Fruit fly (Drosophila melanogaster): ENCODE measurements around the gene ChAT.

The ChAT gene

DNA sequence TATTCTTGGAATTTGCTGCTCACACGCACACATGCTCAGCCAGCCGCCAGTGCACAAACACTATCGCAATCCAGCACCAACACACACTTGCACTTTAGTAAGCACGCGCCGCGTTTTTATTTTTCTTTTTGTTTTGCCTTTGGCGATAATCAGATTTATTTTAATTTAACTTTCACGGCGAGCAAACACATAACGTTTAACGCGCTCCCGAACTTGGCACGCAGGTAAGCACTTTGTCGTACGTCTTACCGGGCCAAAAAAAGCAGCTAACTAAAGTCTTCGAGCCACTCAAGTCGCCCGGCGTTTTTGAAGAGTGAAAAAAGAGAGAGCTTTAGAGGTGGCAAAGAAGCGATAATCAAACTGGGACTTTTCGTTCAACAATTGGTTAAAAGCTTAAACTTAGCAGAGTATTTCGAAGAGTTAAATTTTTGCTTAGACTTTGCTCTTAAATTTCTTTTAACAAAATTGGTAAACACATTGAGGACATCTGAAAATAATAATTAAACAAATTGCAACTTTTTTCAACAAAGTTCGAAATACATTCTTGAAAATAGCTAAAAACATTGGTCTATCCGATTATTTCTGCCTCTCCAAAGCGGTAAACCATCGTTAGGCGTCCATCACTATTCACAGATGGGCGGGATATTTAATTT is 38.1 kb downstream of the ChAT start, which contains the start of gene Mekk1 (continued):
- TF ChIP-seq Awh (GFP tag; IDR thresholded peaks at IDR 0.05) (no peak), ems (GFP tag; optimal IDR thresholded peaks at IDR 0.05) (peak; percentile 26), az2 (GFP tag; optimal IDR thresholded peaks at IDR 0.05) (peak; percentile 43), mld (GFP tag; IDR thresholded peaks at IDR 0.05; ENCODE audit: partially characterized antibody) (no peak), sens (GFP tag) (peak; percentile 86), so (GFP tag; IDR thresholded peaks at IDR 0.05) (no peak), pzg (GFP tag; optimal IDR thresholded peaks at IDR 0.05) (peak; percentile 67), seq (GFP tag; IDR thresholded peaks at IDR 0.05) (no peak), Fer1 (GFP tag; optimal IDR thresholded peaks at IDR 0.05) (peak; percentile 73), CG13775 (GFP tag; optimal IDR thresholded peaks at IDR 0.05) (peak; percentile 20), CG6654 (GFP tag; optimal IDR thresholded peaks at IDR 0.05) (no peak), CHES-1-like (GFP tag; optimal IDR thresholded peaks at IDR 0.05) (peak; percentile 50), CG9437 (GFP tag; optimal IDR thresholded peaks at IDR 0.05) (peak; percentile 18), vnd (GFP tag; IDR thresholded peaks at IDR 0.05; ENCODE audit: partially characterized antibody) (peak; percentile 58; the same call in 1 of the 3 replicates), tna (GFP tag; IDR thresholded peaks at IDR 0.05; ENCODE audit: partially characterized antibody) (no peak), da (GFP tag; optimal IDR thresholded peaks at IDR 0.05) (no peak), chinmo (GFP tag; IDR thresholded peaks at IDR 0.05; ENCODE audit: partially characterized antibody) (peak; percentile 66; the same call in 1 of the 4 replicates), CG6813 (GFP tag; optimal IDR thresholded peaks at IDR 0.05) (no peak), CG3407 (GFP tag; optimal IDR thresholded peaks at IDR 0.05) (no peak), Sry-δ (GFP tag; optimal IDR thresholded peaks at IDR 0.05) (peak; percentile 96), Rfx (GFP tag; IDR thresholded peaks at IDR 0.05) (peak; percentile 59; the same call in 1 of the 2 replicates), luna (GFP tag; optimal IDR thresholded peaks at IDR 0.05) (peak; percentile 23), CG10274 (GFP tag; optimal IDR thresholded peaks at IDR 0.05) (no peak), Ets65A (GFP tag) (peak; percentile 81), CG12391 (tag; optimal IDR thresholded peaks at IDR 0.05) (peak; percentile 66), row (GFP tag; IDR thresholded peaks at IDR 0.05) (peak; percentile 92), CG10654 (GFP tag; optimal IDR thresholded peaks at IDR 0.05) (peak; percentile 6), HLH4C (GFP tag; IDR thresholded peaks at IDR 0.05; ENCODE audit: partially characterized antibody) (peak; percentile 45; the same call in 1 of the 3 replicates), CG18262 (tag; optimal IDR thresholded peaks at IDR 0.05) (peak; percentile 18), CG18619 (GFP tag; optimal IDR thresholded peaks at IDR 0.05) (peak; percentile 13), Hmr (GFP tag; optimal IDR thresholded peaks at IDR 0.05) (peak; percentile 53), Max (GFP tag; optimal IDR thresholded peaks at IDR 0.05) (no peak), maf-S (GFP tag; optimal IDR thresholded peaks at IDR 0.05) (peak; percentile 20), CG15601 (tag; optimal IDR thresholded peaks at IDR 0.05) (peak; percentile 13), ci (GFP tag; IDR thresholded peaks at IDR 0.05) (0 out of 3 replicates have a peak, but pooled peaks have one; percentile 9), fd64A (GFP tag; optimal IDR thresholded peaks at IDR 0.05) (no peak), CG6791 (GFP tag; IDR thresholded peaks at IDR 0.05; ENCODE audit: partially characterized antibody) (peak; percentile 49; the same call in 1 of the 3 replicates), CG4424 (GFP tag; optimal IDR thresholded peaks at IDR 0.05) (peak; percentile 54), Hsf (GFP tag; optimal IDR thresholded peaks at IDR 0.05) (peak; percentile 57), YL-1 (GFP tag; optimal IDR thresholded peaks at IDR 0.05) (no peak), Atf6 (GFP tag; IDR thresholded peaks at IDR 0.05) (no peak), CG18011 (GFP tag; optimal IDR thresholded peaks at IDR 0.05) (peak; percentile 4), CG2129 (GFP tag; IDR thresholded peaks at IDR 0.05; ENCODE audit: partially characterized antibody) (peak; percentile 39; the same call in 1 of the 2 replicates), Dek (tag; optimal IDR thresholded peaks at IDR 0.05) (peak; percentile 59), Hmx (GFP tag; optimal IDR thresholded peaks at IDR 0.05) (peak; percentile 21), chif (GFP tag; optimal IDR thresholded peaks at IDR 0.05) (peak in 1 of 2 experiments; percentile 13), pros (GFP tag; optimal IDR thresholded peaks at IDR 0.05) (peak; percentile 27), slbo (GFP tag; IDR thresholded peaks at IDR 0.05) (peak; percentile 60; the same call in 1 of the 2 replicates), Dp (GFP tag; optimal IDR thresholded peaks at IDR 0.05) (peak; percentile 91)

Data from whole organism, embryonic.